Worm (Caenorhabditis elegans) whole organism, L3 larva: ENCODE measurements around the gene F38B7.3.
A peak's percentile ranks its signal among the peaks of the same experiment; 100 is the strongest.

ENCODE experiments used
- R02D3.7 ChIP-seq: fragments of 150-350 bp; optimal IDR thresholded peaks from 2 replicates; lab custom pipeline; 2014; ENCODE audit warnings: missing biosample characterization, missing genetic modification characterization
- ZK546.5 ChIP-seq: sonication (generic microtip); optimal IDR thresholded peaks from 2 replicates; lab custom pipeline; 2017; ENCODE audit warnings: missing biosample characterization, missing genetic modification characterization
- aly-2 ChIP-seq: fragments of 150-350 bp; optimal IDR thresholded peaks from 2 replicates; lab custom pipeline; 2014; ENCODE audit warnings: missing biosample characterization, missing genetic modification characterization
- ama-1 ChIP-seq: fragments of 150-350 bp; optimal IDR thresholded peaks from 2 replicates; lab custom pipeline; 2018
- ceh-16 ChIP-seq: sonication (generic microtip); optimal IDR thresholded peaks from 2 replicates; lab custom pipeline; 2017; ENCODE audit warnings: missing biosample characterization, missing genetic modification characterization
- ceh-28 ChIP-seq: fragments of 150-350 bp; optimal IDR thresholded peaks from 2 replicates; lab custom pipeline; 2014; ENCODE audit warnings: missing biosample characterization, missing genetic modification reagents, missing genetic modification characterization
- ceh-82 ChIP-seq: fragments of 150-350 bp; optimal IDR thresholded peaks from 2 replicates; lab custom pipeline; 2014; ENCODE audit warnings: missing biosample characterization, missing genetic modification characterization
- ceh-9 ChIP-seq: sonication (generic microtip); optimal IDR thresholded peaks from 2 replicates; lab custom pipeline; 2018; ENCODE audit warnings: missing biosample characterization, missing genetic modification characterization
- daf-12 ChIP-seq: fragments of 150-350 bp; optimal IDR thresholded peaks from 2 replicates; lab custom pipeline; 2014; ENCODE audit warnings: missing biosample characterization, missing genetic modification reagents, missing genetic modification characterization
- egl-27 ChIP-seq: sonication (generic microtip); optimal IDR thresholded peaks from 4 replicates; lab custom pipeline; 2017; ENCODE audit warnings: missing biosample characterization, missing genetic modification reagents, missing genetic modification characterization
- egl-5 ChIP-seq: fragments of 150-350 bp; optimal IDR thresholded peaks from 2 replicates; lab custom pipeline; 2017; ENCODE audit warnings: missing biosample characterization, missing genetic modification reagents, missing genetic modification characterization, inconsistent platforms
- elt-1 ChIP-seq: fragments of 150-350 bp; optimal IDR thresholded peaks from 2 replicates; lab custom pipeline; 2014; ENCODE audit warnings: missing biosample characterization, missing genetic modification characterization
- elt-2 ChIP-seq: sonication (generic microtip); optimal IDR thresholded peaks from 2 replicates; lab custom pipeline; 2016; ENCODE audit warnings: missing genetic modification reagents, mild to moderate bottlenecking, missing genetic modification characterization, missing compliant biosample characterization
- elt-3 ChIP-seq, 3 experiments: fragments of 150-350 bp in 1 of 3; sonication (generic microtip) in 2 of 3; optimal IDR thresholded peaks; 2 replicates in 2 of 3; 4 replicates in 1 of 3; lab custom pipeline; 2014 to 2017; ENCODE audit warnings: missing biosample characterization in 3 of 3, missing genetic modification characterization in 3 of 3
- eor-1 ChIP-seq, 2 experiments: fragments of 150-350 bp; optimal IDR thresholded peaks; 2 replicates each; lab custom pipeline; 2014 to 2018; ENCODE audit warnings: missing biosample characterization in 2 of 2, missing genetic modification characterization in 2 of 2
- fkh-10 ChIP-seq: sonication (generic microtip); optimal IDR thresholded peaks from 2 replicates; lab custom pipeline; 2017; ENCODE audit warnings: missing biosample characterization, missing genetic modification reagents, missing genetic modification characterization
- fkh-2 ChIP-seq: fragments of 150-350 bp; optimal IDR thresholded peaks from 2 replicates; lab custom pipeline; 2014; ENCODE audit warnings: missing biosample characterization, missing genetic modification reagents, missing genetic modification characterization
- fos-1 ChIP-seq: fragments of 150-350 bp; optimal IDR thresholded peaks from 2 replicates; lab custom pipeline; 2014; ENCODE audit warnings: missing biosample characterization, missing genetic modification characterization
- hmg-11 ChIP-seq: sonication (generic microtip); optimal IDR thresholded peaks from 2 replicates; lab custom pipeline; 2016; ENCODE audit warnings: missing genetic modification characterization, missing compliant biosample characterization
- jun-1 ChIP-seq: fragments of 150-350 bp; optimal IDR thresholded peaks from 2 replicates; lab custom pipeline; 2014; ENCODE audit warnings: missing biosample characterization, missing genetic modification reagents, missing genetic modification characterization
- lin-15B ChIP-seq: fragments of 150-350 bp; optimal IDR thresholded peaks from 2 replicates; lab custom pipeline; 2014; ENCODE audit warnings: missing biosample characterization, missing genetic modification characterization
- lin-39 ChIP-seq: fragments of 150-350 bp; optimal IDR thresholded peaks from 2 replicates; lab custom pipeline; 2018; ENCODE audit warnings: missing biosample characterization, missing genetic modification reagents, missing genetic modification characterization
- lsy-12 ChIP-seq: sonication (generic microtip); optimal IDR thresholded peaks from 2 replicates; lab custom pipeline; 2016; ENCODE audit warnings: mild to moderate bottlenecking, missing genetic modification characterization, missing compliant biosample characterization
- mdl-1 ChIP-seq: fragments of 150-350 bp; optimal IDR thresholded peaks from 2 replicates; lab custom pipeline; 2014; ENCODE audit warnings: missing biosample characterization, missing genetic modification characterization
- mml-1 ChIP-seq: fragments of 150-350 bp; sonication (generic microtip); optimal IDR thresholded peaks from 3 replicates; lab custom pipeline; 2014; ENCODE audit warnings: missing biosample characterization, missing genetic modification characterization
- nfya-1 ChIP-seq: sonication (generic microtip); optimal IDR thresholded peaks from 2 replicates; lab custom pipeline; 2017; ENCODE audit warnings: missing genetic modification characterization, mild to moderate bottlenecking, missing compliant biosample characterization, antibody characterized with exemption, moderate library complexity; ENCODE audit not compliant: insufficient read depth
- nhr-11 ChIP-seq: fragments of 150-350 bp; optimal IDR thresholded peaks from 2 replicates; lab custom pipeline; 2014; ENCODE audit warnings: missing biosample characterization, missing genetic modification characterization
- nhr-12 ChIP-seq: fragments of 150-350 bp; optimal IDR thresholded peaks from 2 replicates; lab custom pipeline; 2014; ENCODE audit warnings: missing biosample characterization, missing genetic modification characterization
- nhr-23 ChIP-seq: fragments of 150-350 bp; optimal IDR thresholded peaks from 2 replicates; lab custom pipeline; 2014; ENCODE audit warnings: missing biosample characterization, missing genetic modification reagents, missing genetic modification characterization
- nhr-237 ChIP-seq: fragments of 150-350 bp; optimal IDR thresholded peaks from 2 replicates; lab custom pipeline; 2014; ENCODE audit warnings: missing biosample characterization, missing genetic modification characterization
- nhr-25 ChIP-seq: sonication (generic microtip); optimal IDR thresholded peaks from 2 replicates; lab custom pipeline; 2017; ENCODE audit warnings: missing biosample characterization, missing genetic modification characterization
- nhr-28 ChIP-seq: fragments of 150-350 bp; optimal IDR thresholded peaks from 2 replicates; lab custom pipeline; 2014; ENCODE audit warnings: missing biosample characterization, missing genetic modification characterization
- nhr-43 ChIP-seq: sonication (generic microtip); optimal IDR thresholded peaks from 2 replicates; lab custom pipeline; 2016; ENCODE audit warnings: mild to moderate bottlenecking, missing genetic modification characterization, missing compliant biosample characterization; ENCODE audit not compliant: poor library complexity, severe bottlenecking
- nhr-67 ChIP-seq: fragments of 150-350 bp; optimal IDR thresholded peaks from 2 replicates; lab custom pipeline; 2014; ENCODE audit warnings: missing biosample characterization, missing genetic modification characterization
- nhr-76 ChIP-seq: fragments of 150-350 bp; sonication (generic microtip); optimal IDR thresholded peaks from 5 replicates; lab custom pipeline; 2014; ENCODE audit warnings: missing biosample characterization, missing genetic modification characterization
- nhr-77 ChIP-seq: fragments of 150-350 bp; optimal IDR thresholded peaks from 2 replicates; lab custom pipeline; 2014; ENCODE audit warnings: missing biosample characterization, missing genetic modification characterization
- pha-4 ChIP-seq: fragments of 150-350 bp; optimal IDR thresholded peaks from 2 replicates; lab custom pipeline; 2014; ENCODE audit warnings: missing biosample characterization, missing genetic modification reagents, missing genetic modification characterization
- pqm-1 ChIP-seq: fragments of 150-350 bp; optimal IDR thresholded peaks from 2 replicates; lab custom pipeline; 2017; ENCODE audit warnings: missing biosample characterization, missing genetic modification characterization, inconsistent platforms
- sea-2 ChIP-seq: fragments of 150-350 bp; sonication (generic microtip); optimal IDR thresholded peaks from 4 replicates; lab custom pipeline; 2014; ENCODE audit warnings: missing biosample characterization, missing genetic modification reagents, missing genetic modification characterization
- skn-1 ChIP-seq: fragments of 150-350 bp; optimal IDR thresholded peaks from 2 replicates; lab custom pipeline; 2014; ENCODE audit warnings: missing biosample characterization, missing genetic modification characterization
- snpc-4 ChIP-seq: fragments of 150-350 bp; optimal IDR thresholded peaks from 2 replicates; lab custom pipeline; 2014; ENCODE audit warnings: missing biosample characterization, missing genetic modification characterization
- tbx-2 ChIP-seq: sonication (generic microtip); optimal IDR thresholded peaks from 2 replicates; lab custom pipeline; 2016; ENCODE audit warnings: mild to moderate bottlenecking, missing genetic modification characterization, missing compliant biosample characterization
- unc-39 ChIP-seq: sonication (generic microtip); optimal IDR thresholded peaks from 4 replicates; lab custom pipeline; 2017; ENCODE audit warnings: missing biosample characterization, missing genetic modification characterization
- unc-62 ChIP-seq: fragments of 150-350 bp; sonication (generic microtip); optimal IDR thresholded peaks from 4 replicates; lab custom pipeline; 2014; ENCODE audit warnings: missing biosample characterization, missing genetic modification reagents, missing genetic modification characterization
- zag-1 ChIP-seq: fragments of 150-350 bp; optimal IDR thresholded peaks from 2 replicates; lab custom pipeline; 2014; ENCODE audit warnings: missing biosample characterization, missing genetic modification characterization
- ztf-11 ChIP-seq: fragments of 150-350 bp; optimal IDR thresholded peaks from 2 replicates; lab custom pipeline; 2014; ENCODE audit warnings: missing biosample characterization, missing genetic modification characterization
- ztf-4 ChIP-seq: fragments of 150-350 bp; optimal IDR thresholded peaks from 2 replicates; lab custom pipeline; 2014; ENCODE audit warnings: missing biosample characterization, missing genetic modification characterization

Gene F38B7.3

DNA sequence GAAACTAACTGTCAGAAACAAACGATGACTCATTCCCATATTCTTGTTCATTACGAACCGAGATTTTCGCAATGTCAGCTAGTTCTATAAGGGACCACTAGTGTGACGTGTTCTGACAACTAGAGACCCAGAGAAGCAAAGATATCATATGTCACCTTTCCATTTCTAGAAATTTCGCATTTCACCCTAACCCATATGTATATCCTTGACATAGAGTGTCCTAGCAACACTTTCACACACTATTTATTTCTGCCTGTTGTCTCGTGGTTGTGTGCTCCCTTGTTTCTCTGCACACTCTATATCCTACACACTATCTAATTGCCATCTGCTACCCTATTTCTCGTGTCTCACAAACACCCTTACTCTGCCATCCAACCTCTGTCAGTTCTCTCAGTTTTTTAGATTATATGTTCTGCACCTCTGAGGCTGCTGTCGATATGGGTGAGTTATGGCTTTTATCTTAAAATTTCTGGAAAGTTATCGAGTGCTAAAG lies at the start of gene F38B7.3, which contains the start of gene F38B7.17:
TSS of gene F38B7.3 (plus strand) at position 194 of the 493 bp plus-strand sequence.
TSS of gene F38B7.17 (minus strand) at position 51 of the 493 bp plus-strand sequence.
- TF ChIP-seq egl-5 (tag; lab: Kevin White, UChicago) (peak; percentile 2), fkh-10 (GFP tag; lab: Kevin White, UChicago) (no peak), snpc-4 (tag; lab: Kevin White, UChicago) (peak; percentile 6), unc-62 (GFP tag; lab: Kevin White, UChicago) (no peak), skn-1 (peak; percentile 1), egl-27 (tag; lab: Kevin White, UChicago) (no peak), lin-39 (peak; percentile 18), elt-3 (tag; optimal IDR thresholded peaks at IDR 0.05; lab: Kevin White, UChicago) (no peak), nhr-43 (tag; lab: Kevin White, UChicago) (peak; percentile 15), nhr-77 (tag; lab: Kevin White, UChicago) (no peak), nhr-23 (tag; lab: Kevin White, UChicago) (no peak), ceh-9 (no peak), hmg-11 (tag; lab: Kevin White, UChicago) (no peak), nhr-237 (tag; lab: Kevin White, UChicago) (no peak), nhr-28 (tag; lab: Kevin White, UChicago) (no peak), ceh-28 (tag; lab: Kevin White, UChicago) (no peak), unc-39 (tag; lab: Kevin White, UChicago) (no peak), eor-1 (tag; optimal IDR thresholded peaks at IDR 0.05; lab: Kevin White, UChicago) (no peak), nhr-12 (tag; lab: Kevin White, UChicago) (no peak), fos-1 (no peak), lin-15B (tag; lab: Kevin White, UChicago) (no peak), pqm-1 (tag; lab: Kevin White, UChicago) (peak; percentile 34), R02D3.7 (tag; lab: Kevin White, UChicago) (no peak), elt-1 (tag; lab: Kevin White, UChicago) (peak; percentile 4), mdl-1 (tag; lab: Kevin White, UChicago) (peak; percentile 75), mml-1 (tag; lab: Kevin White, UChicago) (no peak), elt-2 (tag; lab: Kevin White, UChicago) (peak; percentile 79), jun-1 (tag; lab: Kevin White, UChicago) (no peak), ZK546.5 (tag; lab: Kevin White, UChicago) (no peak), pha-4 (tag; lab: Kevin White, UChicago) (peak; percentile 82), ama-1 (lab: Kevin White, UChicago) (no peak), ceh-16 (tag; lab: Kevin White, UChicago) (no peak), ceh-82 (tag; lab: Kevin White, UChicago) (no peak), lsy-12 (tag; lab: Kevin White, UChicago) (no peak), fkh-2 (tag; lab: Kevin White, UChicago) (no peak), nhr-76 (no peak), tbx-2 (tag; lab: Kevin White, UChicago) (no peak), nfya-1 (peak; percentile 68), zag-1 (no peak), aly-2 (tag; lab: Kevin White, UChicago) (no peak), daf-12 (tag; lab: Kevin White, UChicago) (no peak), ztf-11 (tag; lab: Kevin White, UChicago) (no peak), nhr-25 (tag; lab: Kevin White, UChicago) (peak; percentile 89), nhr-67 (no peak), nhr-11 (tag; lab: Kevin White, UChicago) (no peak), sea-2 (GFP tag; lab: Kevin White, UChicago) (no peak), ztf-4 (no peak)
